Fruit fly (Drosophila melanogaster) whole organism: ENCODE data around the gene Gbs-70E.

Source experiments
- Dll ChIP-seq: fragments of >200 bp; optimal IDR thresholded peaks from 2 replicates; lab custom pipeline; 2017
- EcR ChIP-seq, 2 experiments: fragments of >200 bp; optimal IDR thresholded peaks; 2 replicates each; lab custom pipeline; 2017; ENCODE audit warnings: missing biosample characterization in 2 of 2, missing genetic modification characterization in 2 of 2, missing genetic modification reagents in 2 of 2
- pan ChIP-seq: fragments of >200 bp; optimal IDR thresholded peaks from 2 replicates; lab custom pipeline; 2017
- psq ChIP-seq: fragments of >200 bp; optimal IDR thresholded peaks from 2 replicates; lab custom pipeline; 2017
- usp ChIP-seq: fragments of >200 bp; optimal IDR thresholded peaks from 2 replicates; lab custom pipeline; 2017; ENCODE audit warnings: missing biosample characterization, missing genetic modification characterization, mixed read lengths

DNA sequence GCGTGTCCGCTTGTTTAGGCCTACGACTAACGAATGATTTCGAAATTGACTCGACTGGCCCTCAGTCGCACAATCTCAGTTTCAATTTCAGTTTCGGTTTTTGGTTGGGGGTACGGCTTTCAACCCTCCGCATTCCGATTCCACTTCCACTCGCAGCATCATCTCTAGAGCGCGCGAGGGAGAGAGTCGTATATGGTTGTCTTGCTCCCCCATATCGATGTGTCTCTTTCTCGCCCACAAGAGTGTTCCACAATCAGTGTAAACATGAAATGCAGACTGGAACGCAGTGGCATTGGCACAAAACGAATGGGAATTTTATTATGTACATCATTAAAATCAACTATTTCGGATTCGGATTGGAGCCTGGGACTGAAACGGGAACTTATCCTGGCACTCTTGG is 48.7 kb upstream of the Gbs-70E start, which contains the start of gene HGTX:
- TF ChIP-seq pan (no peak), usp (no peak), psq (no peak), Dll (lab: Kevin White, UChicago) (no peak), EcR (GFP tag; optimal IDR thresholded peaks at IDR 0.05; lab: Kevin White, UChicago) (no peak)
